Worm (Caenorhabditis elegans) whole organism, L4 larva: ENCODE data around the gene mocs-1.

ENCODE experiments used
- F26F4.8 ChIP-seq: fragments of 200-800 bp; sonication (Bioruptor generic); conservative IDR thresholded peaks from 2 replicates; pipeline ENCODE4 v1.3.6; 2022; ENCODE audit warnings: missing genetic modification characterization, missing compliant biosample characterization
- Y105C5A.15 ChIP-seq: fragments of 200-800 bp; sonication (Bioruptor generic); IDR thresholded peaks from 2 replicates; pipeline ENCODE4 v1.3.6; 2022; ENCODE audit warnings: missing genetic modification characterization, missing compliant biosample characterization
- Y5F2A.4 ChIP-seq: fragments of 200-800 bp; sonication (Bioruptor generic); optimal IDR thresholded peaks from 2 replicates; lab custom pipeline; 2018; ENCODE audit warnings: mild to moderate bottlenecking, missing genetic modification characterization, missing compliant biosample characterization
- ZK337.2 ChIP-seq: fragments of 200-800 bp; sonication (Bioruptor generic); IDR thresholded peaks from 2 replicates; pipeline ENCODE4 v1.3.6; 2022; ENCODE audit warnings: missing genetic modification reagents, missing genetic modification characterization, missing compliant biosample characterization
- ZK546.5 ChIP-seq, 2 experiments: sonication (generic microtip); optimal IDR thresholded peaks; 2 replicates each; lab custom pipeline; 2017; ENCODE audit warnings: missing biosample characterization in 2 of 2, missing genetic modification characterization in 2 of 2
- aly-2 ChIP-seq: sonication (generic microtip); optimal IDR thresholded peaks from 2 replicates; lab custom pipeline; 2018; ENCODE audit warnings: missing biosample characterization, missing genetic modification characterization
- arid-1 ChIP-seq: fragments of 200-800 bp; sonication (Bioruptor generic); conservative IDR thresholded peaks from 2 replicates; pipeline ENCODE4 v1.3.6; 2022; ENCODE audit warnings: missing genetic modification reagents, missing genetic modification characterization, missing compliant biosample characterization
- ceh-28 ChIP-seq: fragments of 150-350 bp; optimal IDR thresholded peaks from 2 replicates; lab custom pipeline; 2014; ENCODE audit warnings: missing biosample characterization, missing genetic modification reagents, missing genetic modification characterization
- ces-1 ChIP-seq: fragments of 150-350 bp; sonication (generic microtip); optimal IDR thresholded peaks from 4 replicates; lab custom pipeline; 2014; ENCODE audit warnings: missing biosample characterization, missing genetic modification reagents, missing genetic modification characterization
- ctbp-1 ChIP-seq: fragments of 200-800 bp; sonication (Bioruptor generic); IDR thresholded peaks from 2 replicates; pipeline ENCODE4 v1.3.6; 2022; ENCODE audit warnings: missing genetic modification reagents, missing genetic modification characterization, missing compliant biosample characterization
- dmd-6 ChIP-seq: fragments of 200-800 bp; sonication (Bioruptor generic); IDR thresholded peaks from 2 replicates; pipeline ENCODE4 v1.3.6; 2022; ENCODE audit warnings: missing genetic modification reagents, missing genetic modification characterization, missing compliant biosample characterization
- dmd-8 ChIP-seq: fragments of 200-800 bp; sonication (Bioruptor generic); IDR thresholded peaks from 2 replicates; pipeline ENCODE4 v1.3.6; 2022; ENCODE audit warnings: missing genetic modification characterization, missing compliant biosample characterization
- egl-43 ChIP-seq: fragments of 200-800 bp; sonication (Bioruptor generic); IDR thresholded peaks from 2 replicates; pipeline ENCODE4 v1.3.6; 2022; ENCODE audit warnings: missing genetic modification reagents, missing genetic modification characterization, missing compliant biosample characterization
- fkh-10 ChIP-seq: fragments of 150-350 bp; optimal IDR thresholded peaks from 2 replicates; lab custom pipeline; 2014; ENCODE audit warnings: missing biosample characterization, missing genetic modification reagents, missing genetic modification characterization
- fos-1 ChIP-seq: fragments of 150-350 bp; optimal IDR thresholded peaks from 2 replicates; lab custom pipeline; 2014; ENCODE audit warnings: missing biosample characterization, missing genetic modification characterization
- hlh-11 ChIP-seq: fragments of 200-800 bp; sonication (Bioruptor generic); optimal IDR thresholded peaks from 2 replicates; lab custom pipeline; 2018; ENCODE audit warnings: mild to moderate bottlenecking, missing genetic modification characterization, missing compliant biosample characterization
- hlh-30 ChIP-seq: sonication (generic microtip); optimal IDR thresholded peaks from 2 replicates; lab custom pipeline; 2017; ENCODE audit warnings: antibody characterized with exemption, mild to moderate bottlenecking, missing genetic modification characterization, missing compliant biosample characterization; ENCODE audit not compliant: insufficient read depth
- hmg-1.1 ChIP-seq: fragments of 200-800 bp; sonication (Bioruptor generic); IDR thresholded peaks from 2 replicates; pipeline ENCODE4 v1.3.6; 2022; ENCODE audit warnings: missing genetic modification reagents, missing genetic modification characterization, missing compliant biosample characterization
- lsy-2 ChIP-seq, 2 experiments: fragments of 150-350 bp in 1 of 2; sonication (generic microtip) in 1 of 2; optimal IDR thresholded peaks; 2 replicates each; lab custom pipeline; 2014 to 2017; ENCODE audit warnings: missing biosample characterization in 2 of 2, missing genetic modification characterization in 2 of 2
- madf-5 ChIP-seq, 2 experiments: fragments of 200-800 bp; sonication (Bioruptor generic); IDR thresholded peaks; 2 replicates each; pipeline ENCODE4 v1.3.6; 2022; ENCODE audit warnings: missing compliant biosample characterization in 2 of 2, missing genetic modification characterization in 2 of 2
- mxl-3 ChIP-seq: fragments of 200-800 bp; sonication (Bioruptor generic); optimal IDR thresholded peaks from 2 replicates; lab custom pipeline; 2018; ENCODE audit warnings: mild to moderate bottlenecking, missing genetic modification characterization, missing compliant biosample characterization
- nhr-102 ChIP-seq: sonication (generic microtip); optimal IDR thresholded peaks from 2 replicates; lab custom pipeline; 2016; ENCODE audit warnings: mild to moderate bottlenecking, missing genetic modification characterization, moderate library complexity, missing compliant biosample characterization
- nhr-11 ChIP-seq: fragments of 150-350 bp; optimal IDR thresholded peaks from 2 replicates; lab custom pipeline; 2014; ENCODE audit warnings: missing biosample characterization, missing genetic modification characterization
- nhr-237 ChIP-seq: sonication (generic microtip); optimal IDR thresholded peaks from 2 replicates; lab custom pipeline; 2017; ENCODE audit warnings: missing biosample characterization, missing genetic modification characterization
- nhr-77 ChIP-seq: fragments of 150-350 bp; optimal IDR thresholded peaks from 2 replicates; lab custom pipeline; 2014; ENCODE audit warnings: missing biosample characterization, missing genetic modification characterization
- sdz-12 ChIP-seq: fragments of 200-800 bp; sonication (Bioruptor generic); optimal IDR thresholded peaks from 2 replicates; lab custom pipeline; 2018; ENCODE audit warnings: mild to moderate bottlenecking, missing genetic modification characterization, missing compliant biosample characterization
- set-16 ChIP-seq: fragments of 200-800 bp; sonication (Bioruptor generic); IDR thresholded peaks from 2 replicates; pipeline ENCODE4 v1.3.6; 2022; ENCODE audit warnings: missing genetic modification reagents, missing genetic modification characterization, missing compliant biosample characterization
- skn-1 ChIP-seq: fragments of 150-350 bp; optimal IDR thresholded peaks from 2 replicates; lab custom pipeline; 2014; ENCODE audit warnings: missing biosample characterization, missing genetic modification characterization
- snpc-4 ChIP-seq: fragments of 150-350 bp; optimal IDR thresholded peaks from 2 replicates; lab custom pipeline; 2014; ENCODE audit warnings: missing biosample characterization, missing genetic modification characterization
- tag-97 ChIP-seq: fragments of 200-800 bp; sonication (Bioruptor generic); IDR thresholded peaks from 2 replicates; pipeline ENCODE4 v1.3.6; 2022; ENCODE audit warnings: missing genetic modification characterization, missing compliant biosample characterization
- unc-62 ChIP-seq, 3 experiments: fragments of 150-350 bp in 1 of 3; sonication (generic microtip); optimal IDR thresholded peaks in 2 of 3; peaks in 1 of 3; 1 replicate in 1 of 3; 2 replicates in 2 of 3; lab custom pipeline; 2014 to 2017; ENCODE audit warnings: missing biosample characterization in 3 of 3, missing genetic modification characterization in 3 of 3, missing genetic modification reagents in 3 of 3, missing genotype in 1 of 3
- vab-7 ChIP-seq: fragments of 200-800 bp; sonication (Bioruptor generic); IDR thresholded peaks from 2 replicates; pipeline ENCODE4 v1.3.6; 2022; ENCODE audit warnings: missing genetic modification reagents, missing genetic modification characterization, missing compliant biosample characterization
- zag-1 ChIP-seq: fragments of 150-350 bp; optimal IDR thresholded peaks from 2 replicates; lab custom pipeline; 2014; ENCODE audit warnings: missing biosample characterization, missing genetic modification characterization
- zfp-3 ChIP-seq: fragments of 200-800 bp; sonication (Bioruptor generic); conservative IDR thresholded peaks from 2 replicates; pipeline ENCODE4 v1.3.6; 2022; ENCODE audit warnings: missing genetic modification reagents, missing genetic modification characterization, missing compliant biosample characterization
- zip-2 ChIP-seq: fragments of 150-350 bp; optimal IDR thresholded peaks from 2 replicates; lab custom pipeline; 2014; ENCODE audit warnings: missing biosample characterization, missing genetic modification characterization

mocs-1 gene

ce11 chrX:15395723-15396122 is 44.9 kb downstream of the mocs-1 start:
- 0 out of 2 replicates have a peak, but pooled peaks have one; percentile 26 for TF ChIP-seq set-16 (GFP tag; lab: Robert Waterston, UW)
- TF ChIP-seq ces-1 (GFP tag; lab: Kevin White, UChicago): peak; percentile 71
- peak; percentile 21 for TF ChIP-seq hlh-11 (tag; lab: Kevin White, UChicago)
- peak; percentile 69 for TF ChIP-seq ctbp-1
- no peak for TF ChIP-seq zag-1
- TF ChIP-seq sdz-12: no peak
- TF ChIP-seq nhr-77 (tag; lab: Kevin White, UChicago): no peak
- TF ChIP-seq lsy-2 (tag; optimal IDR thresholded peaks at IDR 0.05; lab: Kevin White, UChicago): peak in 1 of 2 experiments; percentile 23
- TF ChIP-seq ZK337.2 (GFP tag; lab: Robert Waterston, UW): no peak
- TF ChIP-seq unc-62 (GFP tag; optimal IDR thresholded peaks at IDR 0.05 in 1 of 2; lab: Kevin White, UChicago): peak in 1 of 2 experiments; percentile 40
- no peak for TF ChIP-seq unc-62 (tag; optimal IDR thresholded peaks at IDR 0.05; lab: Kevin White, UChicago)
- TF ChIP-seq dmd-6: no peak
- TF ChIP-seq ceh-28 (tag; lab: Kevin White, UChicago): no peak

DNA sequence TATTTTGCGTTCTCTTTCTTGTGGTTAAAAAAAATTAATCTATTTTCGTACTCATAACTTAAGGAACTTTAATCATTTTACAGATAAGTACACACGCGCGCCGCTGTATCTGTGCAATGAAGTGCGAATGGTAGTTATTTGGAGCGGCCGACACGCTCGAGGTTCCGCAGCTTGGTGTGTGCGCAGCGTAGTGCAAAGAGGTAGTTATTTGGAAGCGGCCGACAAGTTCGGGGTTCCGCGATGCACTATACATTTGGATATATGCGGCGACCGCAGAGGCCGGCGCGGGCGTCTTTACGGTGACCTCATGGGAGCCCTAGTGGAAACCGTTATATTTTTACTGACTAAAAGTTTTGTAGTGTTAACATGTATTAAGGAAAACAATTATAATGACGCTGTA is 47.9 kb downstream of the mocs-1 start:
- TF ChIP-seq Y105C5A.15 (no peak), vab-7 (GFP tag; lab: Robert Waterston, UW) (no peak), F26F4.8 (GFP tag; lab: Robert Waterston, UW) (no peak), tag-97 (GFP tag; lab: Robert Waterston, UW) (peak; percentile 64; the same call in 1 of the 2 replicates), nhr-102 (no peak), Y5F2A.4 (GFP tag; lab: Kevin White, UChicago) (no peak), ZK546.5 (tag; optimal IDR thresholded peaks at IDR 0.05; lab: Kevin White, UChicago) (no peak), arid-1 (no peak), hlh-30 (tag; lab: Kevin White, UChicago) (no peak), dmd-8 (no peak), fkh-10 (GFP tag; lab: Kevin White, UChicago) (no peak), madf-5 (GFP tag; IDR thresholded peaks at IDR 0.05; lab: Robert Waterston, UW) (0 out of 4 replicates have a peak, but pooled peaks of 1 of the 2 experiments have one; percentile 18), nhr-237 (tag; lab: Kevin White, UChicago) (no peak), mxl-3 (GFP tag; lab: Kevin White, UChicago) (no peak), zip-2 (tag; lab: Kevin White, UChicago) (no peak), hmg-1.1 (GFP tag; lab: Robert Waterston, UW) (no peak)

DNA sequence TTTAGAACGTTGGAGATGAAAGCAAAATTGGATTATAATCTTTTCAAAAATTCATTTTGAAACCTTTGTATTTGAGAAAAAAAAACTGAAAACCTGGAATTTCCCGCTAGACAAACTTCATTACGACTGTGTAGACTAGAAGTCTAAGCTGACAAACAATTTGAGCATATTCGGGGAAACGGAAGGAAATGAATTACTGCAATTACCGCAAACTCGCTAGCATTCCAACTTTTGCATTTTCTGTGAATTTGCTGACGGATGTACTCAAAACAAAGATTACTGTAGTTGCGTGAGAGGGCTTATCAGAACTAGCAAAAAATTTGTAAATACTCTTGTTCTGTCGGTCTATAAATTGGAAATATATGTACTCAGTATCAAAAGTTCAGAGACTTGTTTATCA is 50.7 kb downstream of the mocs-1 start:
- TF ChIP-seq nhr-11 (tag; lab: Kevin White, UChicago) (peak; percentile 47), ces-1 (GFP tag; lab: Kevin White, UChicago) (peak; percentile 19), Y5F2A.4 (GFP tag; lab: Kevin White, UChicago) (no peak), unc-62 (GFP tag; optimal IDR thresholded peaks at IDR 0.05 in 1 of 2; lab: Kevin White, UChicago) (peak in 1 of 2 experiments; percentile 71), unc-62 (tag; optimal IDR thresholded peaks at IDR 0.05; lab: Kevin White, UChicago) (no peak), snpc-4 (tag; lab: Kevin White, UChicago) (no peak), lsy-2 (tag; optimal IDR thresholded peaks at IDR 0.05; lab: Kevin White, UChicago) (peak in 1 of 2 experiments; percentile 10)

DNA sequence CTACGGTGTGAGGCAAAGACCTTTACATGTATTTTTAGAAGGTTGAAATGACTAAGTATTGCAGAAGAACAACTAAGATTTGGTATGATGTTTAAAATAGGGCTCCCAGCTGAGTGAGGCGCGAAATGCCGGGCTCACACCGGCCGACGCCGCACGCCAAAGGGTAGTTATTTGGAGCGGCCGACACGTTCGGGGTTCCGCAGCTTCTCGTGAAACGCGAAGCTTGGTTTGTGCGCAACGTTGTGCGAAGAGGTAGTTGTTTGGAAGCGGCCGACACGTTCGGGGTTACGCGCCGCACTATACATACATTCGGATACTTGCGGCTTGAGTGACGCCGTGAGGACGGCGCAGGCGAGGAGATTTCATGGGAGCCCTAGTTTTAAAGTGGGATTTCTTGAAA is 52.3 kb downstream of the mocs-1 start:
- TF ChIP-seq fos-1 (no peak), skn-1 (no peak), set-16 (GFP tag; lab: Robert Waterston, UW) (peak; percentile 76), egl-43 (GFP tag; lab: Robert Waterston, UW) (peak; percentile 59; the same call in 1 of the 2 replicates), zfp-3 (GFP tag; lab: Robert Waterston, UW) (no peak), aly-2 (no peak)
